Worm (Caenorhabditis elegans): Measurements from ENCODE around the gene ZC190.8.

DNA sequence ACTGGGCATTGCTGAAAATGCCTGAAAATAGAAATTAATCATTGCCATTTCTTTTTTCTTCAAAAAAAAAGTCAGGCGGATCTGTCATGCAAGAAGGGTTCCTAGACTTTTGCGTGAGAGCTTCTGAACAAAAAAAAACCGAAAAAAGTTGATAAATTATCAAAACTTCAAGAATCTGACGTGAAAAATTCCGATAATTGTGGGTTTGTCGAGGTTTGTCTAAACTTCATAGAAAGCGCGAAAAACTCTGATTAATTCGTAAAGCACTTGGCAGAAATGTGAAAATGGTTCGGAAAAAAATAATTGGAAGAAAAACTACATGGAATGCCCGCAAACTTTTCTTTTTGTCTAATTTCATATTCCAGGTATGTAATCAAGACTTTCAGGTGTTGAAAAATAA is 14.1 kb downstream of the ZC190.8 start, which contains the start of gene ZC190.5:
- TF ChIP-seq pqm-1 (tag; optimal IDR thresholded peaks at IDR 0.05) (no peak), pha-4 (tag; optimal IDR thresholded peaks at IDR 0.05) (no peak), ama-1 (optimal IDR thresholded peaks at IDR 0.05) (no peak), pat-9 (tag; optimal IDR thresholded peaks at IDR 0.05) (no peak)

Measured in whole organism, late embryonic.